Worm (Caenorhabditis elegans): ENCODE measurements around the gene igcm-2.

DNA sequence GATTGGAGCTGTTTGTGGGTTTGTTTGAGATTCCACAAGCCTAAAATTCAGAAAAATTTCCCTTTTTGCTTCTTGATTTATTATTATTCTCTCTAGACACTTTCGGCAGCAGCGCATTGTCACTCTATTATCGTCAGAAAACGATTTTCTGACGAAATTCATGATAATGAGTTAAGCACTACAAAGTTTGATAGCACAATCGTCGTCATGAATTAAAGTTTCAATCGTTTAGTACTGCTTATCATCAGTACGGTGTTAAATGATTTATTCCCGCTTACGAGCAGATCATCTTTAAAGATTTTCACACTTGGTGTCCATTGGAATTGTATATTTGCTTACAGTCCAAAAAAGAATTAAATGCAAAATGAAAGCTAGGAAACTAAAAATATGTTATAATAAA is 38.2 kb upstream of the igcm-2 start:
- no peak for TF ChIP-seq ztf-29 (GFP tag; IDR thresholded peaks at IDR 0.05)
- no peak for TF ChIP-seq klf-2 (GFP tag; conservative IDR thresholded peaks at IDR 0.05)
- TF ChIP-seq med-1 (GFP tag; optimal IDR thresholded peaks at IDR 0.05; ENCODE audit: insufficient read depth), result no peak
